Worm (Caenorhabditis elegans): ENCODE results near the gene lido-9.

The lido-9 gene

ce11 chrII:2973940-2974402, 26.6 kb upstream of the lido-9 start (continued):
- TF ChIP-seq lin-14 (GFP tag; optimal IDR thresholded peaks at IDR 0.05) (peak; percentile 100), nhr-12 (tag; optimal IDR thresholded peaks at IDR 0.05) (peak; percentile 46), mep-1 (tag; optimal IDR thresholded peaks at IDR 0.05) (peak; percentile 92), efl-3 (GFP tag; optimal IDR thresholded peaks at IDR 0.05) (peak; percentile 85), lin-39 (tag; optimal IDR thresholded peaks at IDR 0.05) (peak; percentile 89), unc-62 (GFP tag; optimal IDR thresholded peaks at IDR 0.05) (peak; percentile 87), pag-3 (tag; optimal IDR thresholded peaks at IDR 0.05; ENCODE audit: borderline replicate concordance, insufficient read depth) (no peak)

- TF ChIP-seq snu-23 (GFP tag; optimal IDR thresholded peaks at IDR 0.05) (peak; percentile 43), skn-1 (tag; optimal IDR thresholded peaks at IDR 0.05) (peak; percentile 30), mep-1 (tag; optimal IDR thresholded peaks at IDR 0.05) (peak; percentile 14), egl-27 (tag; optimal IDR thresholded peaks at IDR 0.05) (no peak), C34B4.2 (tag; optimal IDR thresholded peaks at IDR 0.05) (no peak), F16B12.6 (tag; optimal IDR thresholded peaks at IDR 0.05) (no peak), unc-30 (tag; optimal IDR thresholded peaks at IDR 0.05) (no peak), nhr-85 (tag) (peak; percentile 87), blmp-1 (tag; optimal IDR thresholded peaks at IDR 0.05) (peak; percentile 49), hlh-17 (GFP tag; optimal IDR thresholded peaks at IDR 0.05; ENCODE audit: borderline replicate concordance) (no peak), efl-1 (optimal IDR thresholded peaks at IDR 0.05) (peak in 1 of 2 experiments; percentile 8), efl-1 (GFP tag; optimal IDR thresholded peaks at IDR 0.05 in 1 of 2) (peak in 1 of 2 experiments; percentile 1), grh-1 (GFP tag; IDR thresholded peaks at IDR 0.05) (peak; percentile 83), nhr-20 (tag; optimal IDR thresholded peaks at IDR 0.05) (peak; percentile 14), fkh-8 (tag; optimal IDR thresholded peaks at IDR 0.05) (no peak), nhr-11 (tag; optimal IDR thresholded peaks at IDR 0.05) (no peak), pqm-1 (tag; optimal IDR thresholded peaks at IDR 0.05) (peak; percentile 14), nhr-237 (tag; optimal IDR thresholded peaks at IDR 0.05) (no peak), pax-3 (tag; optimal IDR thresholded peaks at IDR 0.05) (no peak), ceh-90 (tag; optimal IDR thresholded peaks at IDR 0.05) (no peak), lin-35 (GFP tag; optimal IDR thresholded peaks at IDR 0.05) (peak in 1 of 2 experiments; percentile 38), nhr-76 (tag; optimal IDR thresholded peaks at IDR 0.05) (no peak), elt-2 (tag; optimal IDR thresholded peaks at IDR 0.05) (peak; percentile 91), rnt-1 (tag; optimal IDR thresholded peaks at IDR 0.05) (no peak), nhr-77 (tag; optimal IDR thresholded peaks at IDR 0.05) (no peak), tlp-1 (tag; optimal IDR thresholded peaks at IDR 0.05) (peak; percentile 51), mdl-1 (tag; optimal IDR thresholded peaks at IDR 0.05) (peak in 1 of 2 experiments; percentile 23), elt-3 (tag; optimal IDR thresholded peaks at IDR 0.05) (peak in 2 of 6 experiments; percentile 25 to 42), dsc-1 (tag; optimal IDR thresholded peaks at IDR 0.05) (no peak), mab-9 (GFP tag; IDR thresholded peaks at IDR 0.05) (no peak), ces-1 (GFP tag; optimal IDR thresholded peaks at IDR 0.05) (no peak), lsy-2 (tag; optimal IDR thresholded peaks at IDR 0.05) (peak in 1 of 2 experiments; percentile 16), xbp-1 (tag; optimal IDR thresholded peaks at IDR 0.05) (no peak), unc-62 (GFP tag; optimal IDR thresholded peaks at IDR 0.05) (no peak), lin-14 (GFP tag; optimal IDR thresholded peaks at IDR 0.05) (peak; percentile 48)
Observed at ce11 chrII:2975561-2976230, 24.9 kb upstream of the lido-9 start.

ce11 chrII:2976597-2976996, 24.0 kb upstream of the lido-9 start, which contains the start of gene nhr-88:
Gene nhr-88, plus strand, starts transcription at chrII:2976639.
- TF ChIP-seq F16B12.6 (tag; optimal IDR thresholded peaks at IDR 0.05) (no peak), fkh-10 (GFP tag; optimal IDR thresholded peaks at IDR 0.05) (no peak), fkh-4 (tag; optimal IDR thresholded peaks at IDR 0.05; ENCODE audit: borderline replicate concordance) (no peak), xbp-1 (tag; optimal IDR thresholded peaks at IDR 0.05) (peak; percentile 12), vab-15 (tag; optimal IDR thresholded peaks at IDR 0.05) (no peak), ceh-63 (GFP tag; optimal IDR thresholded peaks at IDR 0.05) (no peak), nhr-85 (tag) (no peak), lin-13 (GFP tag; optimal IDR thresholded peaks at IDR 0.05) (no peak), pag-3 (tag; optimal IDR thresholded peaks at IDR 0.05; ENCODE audit: borderline replicate concordance, insufficient read depth) (no peak), aha-1 (tag; optimal IDR thresholded peaks at IDR 0.05) (no peak), ceh-88 (GFP tag; IDR thresholded peaks at IDR 0.05) (no peak), Y116A8C.19 (tag; optimal IDR thresholded peaks at IDR 0.05; ENCODE audit: borderline replicate concordance) (no peak), ztf-11 (tag; optimal IDR thresholded peaks at IDR 0.05) (no peak), ces-1 (GFP tag; optimal IDR thresholded peaks at IDR 0.05) (no peak), pax-3 (tag; optimal IDR thresholded peaks at IDR 0.05) (no peak), tlp-1 (tag; optimal IDR thresholded peaks at IDR 0.05) (no peak), nhr-71 (tag; optimal IDR thresholded peaks at IDR 0.05) (peak; percentile 41), snu-23 (GFP tag; optimal IDR thresholded peaks at IDR 0.05) (peak; percentile 23)
